Worm (Caenorhabditis elegans): ENCODE results near the gene zip-2.

zip-2 gene

DNA sequence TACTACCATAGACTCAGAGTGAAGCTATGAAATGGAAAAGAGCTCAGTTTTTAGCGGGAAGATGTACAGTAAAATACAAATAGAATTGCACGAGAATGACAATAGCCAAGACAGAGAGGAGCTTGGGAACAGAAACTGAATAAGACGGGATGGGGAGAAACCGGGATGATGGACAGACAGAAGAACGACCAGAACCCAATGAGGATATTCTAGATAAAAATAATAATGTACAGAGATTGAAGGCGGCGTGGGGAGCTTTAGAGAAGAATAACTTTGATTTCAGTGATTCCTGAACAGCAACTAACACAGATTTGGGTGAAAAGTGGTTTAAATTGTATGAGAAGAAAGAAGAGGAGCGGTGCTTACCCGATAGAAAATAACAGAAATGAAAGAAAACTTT is 48.7 kb downstream of the zip-2 start:
- 0 out of 2 replicates have a peak, but pooled peaks have one; percentile 14 for TF ChIP-seq Y53F4B.3 (GFP tag; IDR thresholded peaks at IDR 0.05)
- no peak; the same call in 1 of the 2 replicates for TF ChIP-seq Y56A3A.18 (GFP tag; IDR thresholded peaks at IDR 0.05)
- TF ChIP-seq B0336.3 (GFP tag; IDR thresholded peaks at IDR 0.05): peak; percentile 70
- TF ChIP-seq die-1 (tag; optimal IDR thresholded peaks at IDR 0.05): peak; percentile 5
- peak; percentile 69; the same call in 1 of the 2 replicates for TF ChIP-seq Y95B8A.8 (GFP tag; IDR thresholded peaks at IDR 0.05)
- TF ChIP-seq lin-35 (GFP tag; optimal IDR thresholded peaks at IDR 0.05): no peak
- TF ChIP-seq lin-26 (GFP tag; IDR thresholded peaks at IDR 0.05): peak; percentile 54
- TF ChIP-seq hmg-1.2 (GFP tag; IDR thresholded peaks at IDR 0.05): no peak
- no peak for TF ChIP-seq cebp-1 (GFP tag; IDR thresholded peaks at IDR 0.05)
- TF ChIP-seq cebp-1 (tag; optimal IDR thresholded peaks at IDR 0.05): peak; percentile 19
- TF ChIP-seq tbp1 (GFP tag; optimal IDR thresholded peaks at IDR 0.05): peak; percentile 15
- peak; percentile 86 for TF ChIP-seq F49E8.2 (tag; optimal IDR thresholded peaks at IDR 0.05; ENCODE audit: insufficient read depth)
- no peak for TF ChIP-seq nhr-179 (tag; optimal IDR thresholded peaks at IDR 0.05)
- no peak for TF ChIP-seq cebp-2 (GFP tag; IDR thresholded peaks at IDR 0.05)
- TF ChIP-seq lag-1 (GFP tag; IDR thresholded peaks at IDR 0.05): no peak
- no peak for TF ChIP-seq pha-4 (tag; optimal IDR thresholded peaks at IDR 0.05)
- TF ChIP-seq akir-1 (GFP tag; optimal IDR thresholded peaks at IDR 0.05): no peak
- TF ChIP-seq mes-4 (tag; optimal IDR thresholded peaks at IDR 0.05): no peak
- no peak for TF ChIP-seq ztf-26 (tag; optimal IDR thresholded peaks at IDR 0.05)
- no peak for TF ChIP-seq F22D6.2 (tag; optimal IDR thresholded peaks at IDR 0.05)
- TF ChIP-seq ceh-40 (GFP tag; IDR thresholded peaks at IDR 0.05): no peak
- peak; percentile 39 for TF ChIP-seq snpc-3.4 (tag; optimal IDR thresholded peaks at IDR 0.05)
- no peak for TF ChIP-seq hsf-1 (GFP tag; IDR thresholded peaks at IDR 0.05)
- TF ChIP-seq ztf-28 (GFP tag; IDR thresholded peaks at IDR 0.05): no peak
- TF ChIP-seq attf-6 (GFP tag; IDR thresholded peaks at IDR 0.05): 0 out of 2 replicates have a peak, but pooled peaks have one; percentile 9
- TF ChIP-seq ceh-27 (GFP tag; optimal IDR thresholded peaks at IDR 0.05): no peak
- TF ChIP-seq rec-8 (tag; optimal IDR thresholded peaks at IDR 0.05): no peak
- no peak for TF ChIP-seq sea-2 (GFP tag; IDR thresholded peaks at IDR 0.05)
- no peak for TF ChIP-seq dpff-1 (tag; optimal IDR thresholded peaks at IDR 0.05)
- TF ChIP-seq dox-1 (GFP tag; IDR thresholded peaks at IDR 0.05): peak; percentile 19; the same call in 1 of the 2 replicates
- TF ChIP-seq F55B11.4 (tag; optimal IDR thresholded peaks at IDR 0.05; ENCODE audit: borderline replicate concordance, insufficient read depth): no peak
- peak; percentile 10 for TF ChIP-seq snpc-1.1 (tag; optimal IDR thresholded peaks at IDR 0.05; ENCODE audit: insufficient read depth)
- no peak for TF ChIP-seq C17E4.6 (GFP tag; IDR thresholded peaks at IDR 0.05)
- no peak for TF ChIP-seq ceh-79 (tag; optimal IDR thresholded peaks at IDR 0.05)
- TF ChIP-seq F39B2.1 (GFP tag; IDR thresholded peaks at IDR 0.05): no peak
- TF ChIP-seq ama-1 (optimal IDR thresholded peaks at IDR 0.05): no peak
- TF ChIP-seq ama-1 (GFP tag; optimal IDR thresholded peaks at IDR 0.05): peak in 1 of 2 experiments; percentile 66
- no peak for TF ChIP-seq nfya-1 (tag; optimal IDR thresholded peaks at IDR 0.05; ENCODE audit: borderline replicate concordance, insufficient read depth)
- TF ChIP-seq ZK185.1 (tag; optimal IDR thresholded peaks at IDR 0.05; ENCODE audit: poor library complexity, severe bottlenecking): peak; percentile 16
- TF ChIP-seq madf-3 (GFP tag; IDR thresholded peaks at IDR 0.05): peak; percentile 76; the same call in 1 of the 2 replicates
- no peak for TF ChIP-seq mcd-1 (GFP tag; IDR thresholded peaks at IDR 0.05)
- TF ChIP-seq egl-44 (GFP tag; IDR thresholded peaks at IDR 0.05): no peak
- TF ChIP-seq nhr-27 (tag; optimal IDR thresholded peaks at IDR 0.05): no peak
- no peak for TF ChIP-seq egl-18 (GFP tag; IDR thresholded peaks at IDR 0.05)
- TF ChIP-seq nhr-80 (tag; optimal IDR thresholded peaks at IDR 0.05): no peak
- no peak for TF ChIP-seq F57C9.4 (tag; optimal IDR thresholded peaks at IDR 0.05)
- TF ChIP-seq pbrm-1 (GFP tag; IDR thresholded peaks at IDR 0.05): peak; percentile 29; the same call in 1 of the 2 replicates
- TF ChIP-seq Y53G8AR.9 (GFP tag; conservative IDR thresholded peaks at IDR 0.05): 0 out of 2 replicates have a peak, but pooled peaks have one; percentile 43

Measured in whole organism, young adult.